Fruit fly (Drosophila melanogaster) whole organism: ENCODE results near the gene rdgC.

Source experiments
- EcR ChIP-seq, 2 experiments: fragments of >200 bp; optimal IDR thresholded peaks; 2 replicates each; lab custom pipeline; 2017; ENCODE audit warnings: missing biosample characterization in 2 of 2, missing genetic modification characterization in 2 of 2, missing genetic modification reagents in 2 of 2
- psq ChIP-seq: fragments of >200 bp; optimal IDR thresholded peaks from 2 replicates; lab custom pipeline; 2017
- usp ChIP-seq: fragments of >200 bp; optimal IDR thresholded peaks from 2 replicates; lab custom pipeline; 2017; ENCODE audit warnings: missing biosample characterization, missing genetic modification characterization, mixed read lengths

DNA sequence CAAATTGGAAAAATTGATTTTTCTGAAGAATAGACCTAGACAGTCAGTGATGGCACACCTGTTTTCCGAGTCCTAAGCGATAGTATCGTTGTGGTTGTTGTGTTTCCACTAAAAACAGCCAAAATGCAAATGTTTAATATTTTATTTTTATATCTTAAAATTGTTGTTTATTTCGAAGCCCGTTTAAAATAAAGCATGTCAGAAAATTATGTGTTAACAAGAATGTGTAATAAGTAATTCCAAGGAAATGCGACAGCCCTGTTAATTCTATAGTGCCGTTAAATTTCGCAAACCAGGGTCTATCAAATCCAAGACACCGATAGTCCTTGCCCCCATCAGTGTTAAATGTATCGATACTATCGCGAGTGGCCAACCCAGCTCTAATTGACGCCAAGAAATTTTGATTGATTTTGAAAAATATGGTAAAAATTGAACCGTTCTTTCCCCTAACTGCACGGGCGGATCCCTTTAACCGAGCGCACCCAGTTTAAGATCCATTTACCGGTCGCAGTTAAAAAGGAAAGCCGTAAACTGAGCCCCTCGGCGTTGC lies 54.3 kb downstream of the rdgC start, which contains the start of gene Pex23:
- no peak for TF ChIP-seq psq
- no peak for TF ChIP-seq usp (GFP tag; lab: Kevin White, UChicago)
- TF ChIP-seq EcR (GFP tag; optimal IDR thresholded peaks at IDR 0.05; lab: Kevin White, UChicago): no peak
